Fruit fly (Drosophila melanogaster) whole organism, embryonic: ENCODE results near the gene bmm.

Experiments used
- ATbp ChIP-seq: fragments of 200-800 bp; sonication (Bioruptor generic); optimal IDR thresholded peaks from 2 replicates; lab custom pipeline; 2017; ENCODE audit warnings: missing biosample characterization, mild to moderate bottlenecking, missing genetic modification characterization, missing genetic modification reagents
- Antp ChIP-seq: fragments of 200-800 bp; sonication (Bioruptor generic); optimal IDR thresholded peaks from 3 replicates; lab custom pipeline; 2016; ENCODE audit warnings: missing biosample characterization, missing genetic modification characterization
- CG10209 ChIP-seq: fragments of 200-800 bp; sonication (Bioruptor generic); optimal IDR thresholded peaks from 3 replicates; lab custom pipeline; 2017; ENCODE audit warnings: missing biosample characterization, mild to moderate bottlenecking, missing genetic modification characterization, missing genetic modification reagents
- CG10366 ChIP-seq: fragments of 200-800 bp; sonication (Bioruptor generic); IDR thresholded peaks from 2 replicates; pipeline ENCODE4 v1.3.6; 2022; ENCODE audit warnings: missing biosample characterization, missing genetic modification characterization
- CG11398 ChIP-seq: fragments of 200-800 bp; sonication (Bioruptor generic); optimal IDR thresholded peaks from 2 replicates; lab custom pipeline; 2016; ENCODE audit warnings: missing biosample characterization, missing genetic modification characterization
- CG13287 ChIP-seq: fragments of 200-800 bp; sonication (Bioruptor generic); IDR thresholded peaks from 2 replicates; pipeline ENCODE4 v1.3.6; 2022; ENCODE audit warnings: missing biosample characterization, missing genetic modification characterization; ENCODE audit not compliant: partially characterized antibody
- CG13624 ChIP-seq: fragments of 200-800 bp; sonication (Bioruptor generic); optimal IDR thresholded peaks from 2 replicates; lab custom pipeline; 2016; ENCODE audit warnings: missing biosample characterization, missing genetic modification characterization
- CG17568 ChIP-seq: fragments of 200-800 bp; sonication (Bioruptor generic); optimal IDR thresholded peaks from 2 replicates; lab custom pipeline; 2018; ENCODE audit warnings: missing biosample characterization, mild to moderate bottlenecking, missing genetic modification characterization, moderate library complexity
- CG17802 ChIP-seq: fragments of 200-800 bp; sonication (Bioruptor generic); optimal IDR thresholded peaks from 2 replicates; lab custom pipeline; 2018; ENCODE audit warnings: missing biosample characterization, mild to moderate bottlenecking, missing genetic modification characterization, moderate library complexity
- CG17829 ChIP-seq: fragments of 200-800 bp; optimal IDR thresholded peaks from 2 replicates; lab custom pipeline; 2019; ENCODE audit warnings: missing biosample characterization, mild to moderate bottlenecking, missing genetic modification characterization, moderate library complexity
- CG31441 ChIP-seq: fragments of 200-800 bp; sonication (Bioruptor generic); IDR thresholded peaks from 2 replicates; pipeline ENCODE4 v1.3.6; 2022; ENCODE audit warnings: missing biosample characterization, missing genetic modification characterization
- CG3407 ChIP-seq: fragments of 200-800 bp; sonication (Bioruptor generic); optimal IDR thresholded peaks from 2 replicates; lab custom pipeline; 2018; ENCODE audit warnings: missing biosample characterization, mild to moderate bottlenecking, missing genetic modification characterization
- CG3995 ChIP-seq: fragments of 200-800 bp; sonication (Bioruptor generic); optimal IDR thresholded peaks from 3 replicates; lab custom pipeline; 2016; ENCODE audit warnings: missing biosample characterization, missing genetic modification characterization
- CG4328 ChIP-seq: fragments of 200-800 bp; sonication (Bioruptor generic); optimal IDR thresholded peaks from 3 replicates; lab custom pipeline; 2017; ENCODE audit warnings: missing biosample characterization, missing genetic modification reagents, missing genetic modification characterization
- CG4360 ChIP-seq: fragments of 200-800 bp; sonication (Bioruptor generic); IDR thresholded peaks from 2 replicates; pipeline ENCODE4 v1.3.6; 2022; ENCODE audit warnings: missing biosample characterization, missing genetic modification characterization
- CG7271 ChIP-seq: fragments of 200-800 bp; sonication (Bioruptor generic); optimal IDR thresholded peaks from 2 replicates; lab custom pipeline; 2018; ENCODE audit warnings: missing biosample characterization, mild to moderate bottlenecking, missing genetic modification characterization, moderate library complexity
- CG9876 ChIP-seq: fragments of 200-800 bp; sonication (Bioruptor generic); optimal IDR thresholded peaks from 2 replicates; lab custom pipeline; 2016; ENCODE audit warnings: missing biosample characterization, missing genetic modification characterization
- D19B ChIP-seq: fragments of 200-800 bp; sonication (Bioruptor generic); optimal IDR thresholded peaks from 2 replicates; lab custom pipeline; 2017; ENCODE audit warnings: missing biosample characterization, mild to moderate bottlenecking, missing genetic modification characterization
- Dip3 ChIP-seq: fragments of 200-800 bp; sonication (Bioruptor generic); optimal IDR thresholded peaks from 3 replicates; lab custom pipeline; 2016; ENCODE audit warnings: missing biosample characterization, missing genetic modification characterization
- Fer2 ChIP-seq: fragments of 200-800 bp; sonication (Bioruptor generic); optimal IDR thresholded peaks from 2 replicates; lab custom pipeline; 2018; ENCODE audit warnings: missing biosample characterization, mild to moderate bottlenecking, missing genetic modification characterization, moderate library complexity
- Gug ChIP-seq: fragments of 200-800 bp; sonication (Bioruptor generic); IDR thresholded peaks from 4 replicates; pipeline ENCODE4 v1.3.6; 2022; ENCODE audit warnings: missing biosample characterization, missing genetic modification characterization
- Hsf ChIP-seq: fragments of 200-800 bp; sonication (Bioruptor generic); optimal IDR thresholded peaks from 3 replicates; lab custom pipeline; 2016; ENCODE audit warnings: missing biosample characterization, missing genetic modification characterization
- Kr ChIP-seq: fragments of 200-800 bp; sonication (Bioruptor generic); optimal IDR thresholded peaks from 2 replicates; lab custom pipeline; 2017; ENCODE audit warnings: missing biosample characterization, mild to moderate bottlenecking, missing genetic modification characterization
- Mad ChIP-seq: fragments of 200-800 bp; sonication (Bioruptor generic); optimal IDR thresholded peaks from 2 replicates; lab custom pipeline; 2016; ENCODE audit warnings: missing biosample characterization, missing genetic modification characterization
- NFAT ChIP-seq: fragments of 200-800 bp; sonication (Bioruptor generic); IDR thresholded peaks from 2 replicates; pipeline ENCODE4 v1.3.6; 2022; ENCODE audit warnings: missing biosample characterization, missing genetic modification characterization
- Nf-YB ChIP-seq: fragments of 200-800 bp; sonication (Bioruptor generic); optimal IDR thresholded peaks from 3 replicates; lab custom pipeline; 2019; ENCODE audit warnings: missing biosample characterization, mild to moderate bottlenecking, missing genetic modification characterization, moderate library complexity
- PHDP ChIP-seq: fragments of 200-800 bp; sonication (Bioruptor generic); optimal IDR thresholded peaks from 3 replicates; lab custom pipeline; 2018; ENCODE audit warnings: missing biosample characterization, mild to moderate bottlenecking, missing genetic modification characterization, moderate library complexity
- Spps ChIP-seq: fragments of 200-800 bp; sonication (Bioruptor generic); optimal IDR thresholded peaks from 2 replicates; lab custom pipeline; 2018; ENCODE audit warnings: missing biosample characterization, mild to moderate bottlenecking, missing genetic modification characterization
- Ssrp ChIP-seq: fragments of 200-800 bp; sonication (Bioruptor generic); optimal IDR thresholded peaks from 2 replicates; lab custom pipeline; 2018; ENCODE audit warnings: missing biosample characterization, mild to moderate bottlenecking, missing genetic modification characterization, moderate library complexity
- Tbp ChIP-seq: fragments of >200 bp; optimal IDR thresholded peaks from 2 replicates; lab custom pipeline; 2018; ENCODE audit warnings: missing biosample characterization, missing genetic modification characterization
- Xbp1 ChIP-seq: fragments of 200-800 bp; sonication (Bioruptor generic); optimal IDR thresholded peaks from 3 replicates; lab custom pipeline; 2016; ENCODE audit warnings: missing biosample characterization, mild to moderate bottlenecking, missing genetic modification characterization
- aop ChIP-seq: fragments of 200-800 bp; sonication (Bioruptor generic); IDR thresholded peaks from 2 replicates; pipeline ENCODE4 v1.3.6; 2022; ENCODE audit warnings: missing biosample characterization, missing genetic modification characterization
- corto ChIP-seq: fragments of 200-800 bp; sonication (Bioruptor generic); optimal IDR thresholded peaks from 2 replicates; lab custom pipeline; 2016; ENCODE audit warnings: missing biosample characterization, mild to moderate bottlenecking, missing genetic modification characterization, moderate library complexity
- dimm ChIP-seq: fragments of 200-800 bp; sonication (Bioruptor generic); IDR thresholded peaks from 2 replicates; pipeline ENCODE4 v1.3.6; 2022; ENCODE audit warnings: missing biosample characterization, missing genetic modification characterization
- emc ChIP-seq: fragments of 200-800 bp; sonication (Bioruptor generic); optimal IDR thresholded peaks from 2 replicates; lab custom pipeline; 2016; ENCODE audit warnings: missing biosample characterization, missing genetic modification characterization
- ftz-f1 ChIP-seq: fragments of 200-800 bp; sonication (Bioruptor generic); optimal IDR thresholded peaks from 2 replicates; lab custom pipeline; 2016; ENCODE audit warnings: missing biosample characterization, missing genetic modification characterization
- gem ChIP-seq: fragments of 200-800 bp; sonication (Bioruptor generic); optimal IDR thresholded peaks from 2 replicates; lab custom pipeline; 2019; ENCODE audit warnings: missing biosample characterization, mild to moderate bottlenecking, missing genetic modification characterization, moderate library complexity
- jigr1 ChIP-seq: fragments of 200-800 bp; sonication (Bioruptor generic); IDR thresholded peaks from 3 replicates; pipeline ENCODE4 v1.3.6; 2022; ENCODE audit warnings: missing biosample characterization, missing genetic modification characterization
- lbe ChIP-seq: fragments of 200-800 bp; sonication (Bioruptor generic); optimal IDR thresholded peaks from 2 replicates; lab custom pipeline; 2016; ENCODE audit warnings: missing biosample characterization, mild to moderate bottlenecking, missing genetic modification characterization
- nmo ChIP-seq: fragments of 200-800 bp; sonication (Bioruptor generic); optimal IDR thresholded peaks from 2 replicates; lab custom pipeline; 2018; ENCODE audit warnings: missing biosample characterization, mild to moderate bottlenecking, missing genetic modification characterization, moderate library complexity
- stwl ChIP-seq: fragments of 200-800 bp; sonication (Bioruptor generic); optimal IDR thresholded peaks from 3 replicates; lab custom pipeline; 2018; ENCODE audit warnings: missing biosample characterization, mild to moderate bottlenecking, missing genetic modification characterization, moderate library complexity
- trem ChIP-seq: fragments of 200-800 bp; optimal IDR thresholded peaks from 3 replicates; lab custom pipeline; 2019; ENCODE audit warnings: missing biosample characterization, mild to moderate bottlenecking, missing genetic modification characterization, moderate library complexity
- trh ChIP-seq: fragments of 200-800 bp; sonication (Bioruptor generic); optimal IDR thresholded peaks from 2 replicates; lab custom pipeline; 2016; ENCODE audit warnings: missing biosample characterization, missing genetic modification characterization
- twi ChIP-seq: fragments of 200-800 bp; optimal IDR thresholded peaks from 2 replicates; lab custom pipeline; 2019; ENCODE audit warnings: missing biosample characterization, mild to moderate bottlenecking, missing genetic modification characterization, moderate library complexity

The bmm gene

dm6 chr3L:14781082-14781862, 4.9 kb downstream of the bmm start (continued):
- TF ChIP-seq stwl (tag; lab: Kevin White, UChicago) = peak; percentile 10
- TF ChIP-seq Tbp (GFP tag; lab: Kevin White, UChicago) = no peak
- TF ChIP-seq ATbp = peak; percentile 47
- TF ChIP-seq D19B = peak; percentile 29
- TF ChIP-seq gem (tag; lab: Kevin White, UChicago) = peak; percentile 80
- TF ChIP-seq twi (tag; lab: Kevin White, UChicago) = peak; percentile 69
- TF ChIP-seq NFAT (GFP tag; lab: Robert Waterston, UW) = no peak
- peak; percentile 92 for TF ChIP-seq CG17829 (tag; lab: Kevin White, UChicago)
- no peak for TF ChIP-seq Dip3 (GFP tag; lab: Kevin White, UChicago)
- no peak for TF ChIP-seq CG7271 (tag; lab: Kevin White, UChicago)
- TF ChIP-seq trem (tag; lab: Kevin White, UChicago) = peak; percentile 42
- TF ChIP-seq CG3407 (GFP tag; lab: Kevin White, UChicago) = peak; percentile 12
- TF ChIP-seq Xbp1 (GFP tag; lab: Kevin White, UChicago) = peak; percentile 62
- peak; percentile 77 for TF ChIP-seq ftz-f1 (GFP tag; lab: Kevin White, UChicago)
- TF ChIP-seq dimm (GFP tag; lab: Robert Waterston, UW) = no peak
- peak; percentile 18 for TF ChIP-seq Spps (tag; lab: Kevin White, UChicago)
- TF ChIP-seq emc (GFP tag; lab: Kevin White, UChicago) = no peak
- TF ChIP-seq aop (GFP tag; lab: Robert Waterston, UW) = peak; percentile 93
- TF ChIP-seq Hsf (GFP tag; lab: Kevin White, UChicago) = peak; percentile 58
- peak; percentile 55; the same call in 1 of the 2 replicates for TF ChIP-seq CG10366 (GFP tag; lab: Robert Waterston, UW)
- peak; percentile 64 for TF ChIP-seq CG17568 (GFP tag; lab: Kevin White, UChicago)
- TF ChIP-seq CG11398 (GFP tag; lab: Kevin White, UChicago) = peak; percentile 25
- peak; percentile 80 for TF ChIP-seq CG9876 (GFP tag; lab: Kevin White, UChicago)
- no peak for TF ChIP-seq Gug
- TF ChIP-seq Ssrp (tag; lab: Kevin White, UChicago) = peak; percentile 80
- peak; percentile 67 for TF ChIP-seq CG4360
- peak; percentile 82 for TF ChIP-seq CG31441 (GFP tag; lab: Robert Waterston, UW)
- TF ChIP-seq trh (GFP tag; lab: Kevin White, UChicago) = peak; percentile 45
- peak; percentile 76 for TF ChIP-seq CG10209 (GFP tag; lab: Kevin White, UChicago)
- TF ChIP-seq nmo = peak; percentile 82
- TF ChIP-seq Antp (GFP tag; lab: Kevin White, UChicago) = peak; percentile 30
- no peak for TF ChIP-seq Mad (GFP tag; lab: Kevin White, UChicago)
- TF ChIP-seq lbe = peak; percentile 17
- peak; percentile 81 for TF ChIP-seq CG4328 (GFP tag; lab: Kevin White, UChicago)
- TF ChIP-seq CG3995 (GFP tag; lab: Kevin White, UChicago) = no peak
- TF ChIP-seq Kr (GFP tag; lab: Kevin White, UChicago) = no peak
- TF ChIP-seq Nf-YB (GFP tag; lab: Kevin White, UChicago) = peak; percentile 52
- peak; percentile 63 for TF ChIP-seq PHDP (tag; lab: Kevin White, UChicago)
- peak; percentile 9 for TF ChIP-seq corto (GFP tag; lab: Kevin White, UChicago)
- peak; percentile 47; the same call in 1 of the 2 replicates for TF ChIP-seq CG13287
- TF ChIP-seq CG13624 (GFP tag; lab: Kevin White, UChicago) = peak; percentile 29
- no peak for TF ChIP-seq CG17802
- no peak for TF ChIP-seq jigr1
- TF ChIP-seq Fer2 = no peak
